Fruit fly (Drosophila melanogaster) S2 (cell line): ENCODE results near the gene GatA.

Experiments
- CG8478 ChIP-seq: fragments of >200 bp; optimal IDR thresholded peaks from 2 replicates; lab custom pipeline; 2018
- CTCF ChIP-seq, 2 experiments: fragments of >200 bp; optimal IDR thresholded peaks; 2 replicates each; lab custom pipeline; 2018

dm6 chr3R:19074207-19074606 lies 45.5 kb upstream of the GatA start:
- TF ChIP-seq CG8478 (lab: Kevin White, UChicago) (no peak), CTCF (optimal IDR thresholded peaks at IDR 0.05; lab: Kevin White, UChicago) (no peak)
